Worm (Caenorhabditis elegans) whole organism, late embryonic: ENCODE results near the gene C44B9.2.

Experiments used
- C08G9.2 ChIP-seq: sonication (generic microtip); optimal IDR thresholded peaks from 2 replicates; lab custom pipeline; 2016; ENCODE audit warnings: mild to moderate bottlenecking, missing genetic modification characterization, moderate library complexity, missing compliant biosample characterization
- C38D4.7 ChIP-seq: fragments of 200-800 bp; sonication (Bioruptor generic); optimal IDR thresholded peaks from 2 replicates; lab custom pipeline; 2018; ENCODE audit warnings: mild to moderate bottlenecking, missing genetic modification characterization, moderate library complexity, missing compliant biosample characterization
- F13H6.1 ChIP-seq: sonication (generic microtip); optimal IDR thresholded peaks from 2 replicates; lab custom pipeline; 2016; ENCODE audit warnings: missing genetic modification characterization, missing compliant biosample characterization
- K02D7.2 ChIP-seq: sonication (generic microtip); optimal IDR thresholded peaks from 2 replicates; lab custom pipeline; 2017; ENCODE audit warnings: mild to moderate bottlenecking, missing genetic modification characterization, missing compliant biosample characterization
- K09A11.1 ChIP-seq: sonication (generic microtip); optimal IDR thresholded peaks from 2 replicates; lab custom pipeline; 2017; ENCODE audit warnings: antibody characterized with exemption, mild to moderate bottlenecking, missing genetic modification characterization, missing compliant biosample characterization; ENCODE audit not compliant: insufficient read depth
- Y22D7AL.16 ChIP-seq: sonication (generic microtip); optimal IDR thresholded peaks from 2 replicates; lab custom pipeline; 2016; ENCODE audit warnings: missing genetic modification characterization, missing compliant biosample characterization
- ahr-1 ChIP-seq: sonication (generic microtip); optimal IDR thresholded peaks from 2 replicates; lab custom pipeline; 2016; ENCODE audit warnings: missing genetic modification characterization, missing compliant biosample characterization
- ceh-19 ChIP-seq: fragments of 200-800 bp; sonication (Bioruptor generic); optimal IDR thresholded peaks from 2 replicates; lab custom pipeline; 2018; ENCODE audit warnings: mild to moderate bottlenecking, missing genetic modification characterization, missing compliant biosample characterization
- ceh-2 ChIP-seq: sonication (generic microtip); optimal IDR thresholded peaks from 2 replicates; lab custom pipeline; 2016; ENCODE audit warnings: missing genotype, missing genetic modification characterization, missing compliant biosample characterization
- ceh-22 ChIP-seq: sonication (generic microtip); optimal IDR thresholded peaks from 2 replicates; lab custom pipeline; 2017; ENCODE audit warnings: missing biosample characterization, missing genetic modification characterization
- ceh-24 ChIP-seq: sonication (generic microtip); optimal IDR thresholded peaks from 2 replicates; lab custom pipeline; 2016; ENCODE audit warnings: mild to moderate bottlenecking, missing genetic modification characterization, missing compliant biosample characterization
- ceh-31 ChIP-seq: sonication (generic microtip); optimal IDR thresholded peaks from 2 replicates; lab custom pipeline; 2016; ENCODE audit warnings: missing genetic modification characterization, missing compliant biosample characterization
- ceh-48 ChIP-seq: sonication (generic microtip); optimal IDR thresholded peaks from 2 replicates; lab custom pipeline; 2016; ENCODE audit warnings: missing genetic modification characterization, inconsistent platforms, missing compliant biosample characterization
- ceh-6 ChIP-seq: fragments of 200-800 bp; sonication (Bioruptor generic); optimal IDR thresholded peaks from 2 replicates; lab custom pipeline; 2018; ENCODE audit warnings: mild to moderate bottlenecking, missing genetic modification characterization, missing compliant biosample characterization
- ceh-9 ChIP-seq: sonication (generic microtip); optimal IDR thresholded peaks from 2 replicates; lab custom pipeline; 2016; ENCODE audit warnings: mild to moderate bottlenecking, missing genetic modification characterization, inconsistent platforms, missing compliant biosample characterization
- che-1 ChIP-seq: sonication (generic microtip); optimal IDR thresholded peaks from 2 replicates; lab custom pipeline; 2016; ENCODE audit warnings: mild to moderate bottlenecking, missing genetic modification characterization, missing compliant biosample characterization
- dmd-4 ChIP-seq: sonication (generic microtip); optimal IDR thresholded peaks from 2 replicates; lab custom pipeline; 2016; ENCODE audit warnings: borderline replicate concordance, missing genetic modification characterization, missing compliant biosample characterization
- dve-1 ChIP-seq: sonication (generic microtip); optimal IDR thresholded peaks from 2 replicates; lab custom pipeline; 2017; ENCODE audit warnings: antibody characterized with exemption, mild to moderate bottlenecking, missing genetic modification characterization, missing compliant biosample characterization
- elt-2 ChIP-seq: sonication (generic microtip); optimal IDR thresholded peaks from 2 replicates; lab custom pipeline; 2016; ENCODE audit warnings: missing genetic modification reagents, missing genetic modification characterization, missing compliant biosample characterization
- ets-4 ChIP-seq: sonication (generic microtip); optimal IDR thresholded peaks from 2 replicates; lab custom pipeline; 2016; ENCODE audit warnings: missing genetic modification characterization, missing compliant biosample characterization
- eyg-1 ChIP-seq: sonication (generic microtip); optimal IDR thresholded peaks from 2 replicates; lab custom pipeline; 2016; ENCODE audit warnings: missing genotype, missing genetic modification characterization, missing compliant biosample characterization
- fax-1 ChIP-seq: sonication (generic microtip); optimal IDR thresholded peaks from 2 replicates; lab custom pipeline; 2016; ENCODE audit warnings: missing genotype, missing genetic modification characterization, missing compliant biosample characterization
- fkh-10 ChIP-seq: fragments of 150-350 bp; optimal IDR thresholded peaks from 2 replicates; lab custom pipeline; 2014; ENCODE audit warnings: missing biosample characterization, missing genetic modification reagents, missing genetic modification characterization
- fkh-6 ChIP-seq: sonication (generic microtip); optimal IDR thresholded peaks from 2 replicates; lab custom pipeline; 2016; ENCODE audit warnings: missing genetic modification characterization, missing compliant biosample characterization
- gmeb-2 ChIP-seq: sonication (generic microtip); optimal IDR thresholded peaks from 2 replicates; lab custom pipeline; 2016; ENCODE audit warnings: missing genetic modification characterization, inconsistent platforms, missing compliant biosample characterization
- hlh-13 ChIP-seq: fragments of 200-800 bp; sonication (Bioruptor generic); optimal IDR thresholded peaks from 2 replicates; lab custom pipeline; 2018; ENCODE audit warnings: mild to moderate bottlenecking, missing genetic modification characterization, missing compliant biosample characterization
- hlh-15 ChIP-seq: sonication (generic microtip); optimal IDR thresholded peaks from 2 replicates; lab custom pipeline; 2016; ENCODE audit warnings: missing genetic modification characterization, missing compliant biosample characterization
- hlh-30 ChIP-seq: sonication (generic microtip); optimal IDR thresholded peaks from 2 replicates; lab custom pipeline; 2017; ENCODE audit warnings: antibody characterized with exemption, missing genetic modification characterization, missing compliant biosample characterization; ENCODE audit not compliant: insufficient read depth
- hlh-6 ChIP-seq: sonication (generic microtip); optimal IDR thresholded peaks from 2 replicates; lab custom pipeline; 2016; ENCODE audit warnings: missing genotype, missing genetic modification characterization, missing compliant biosample characterization
- hlh-8 ChIP-seq: sonication (generic microtip); optimal IDR thresholded peaks from 2 replicates; lab custom pipeline; 2016; ENCODE audit warnings: missing genotype, missing genetic modification characterization, missing compliant biosample characterization
- lim-6 ChIP-seq: sonication (generic microtip); optimal IDR thresholded peaks from 2 replicates; lab custom pipeline; 2016; ENCODE audit warnings: missing genetic modification characterization, missing compliant biosample characterization
- madf-2 ChIP-seq: sonication (generic microtip); optimal IDR thresholded peaks from 2 replicates; lab custom pipeline; 2017; ENCODE audit warnings: missing genetic modification characterization, missing compliant biosample characterization
- nhr-11 ChIP-seq: fragments of 150-350 bp; optimal IDR thresholded peaks from 2 replicates; lab custom pipeline; 2014; ENCODE audit warnings: missing biosample characterization, missing genetic modification characterization
- nhr-232 ChIP-seq: sonication (generic microtip); optimal IDR thresholded peaks from 2 replicates; lab custom pipeline; 2016; ENCODE audit warnings: missing genetic modification characterization, missing compliant biosample characterization
- npax-4 ChIP-seq: sonication (generic microtip); optimal IDR thresholded peaks from 2 replicates; lab custom pipeline; 2016; ENCODE audit warnings: missing genetic modification characterization, missing compliant biosample characterization
- odd-2 ChIP-seq: sonication (generic microtip); optimal IDR thresholded peaks from 2 replicates; lab custom pipeline; 2017; ENCODE audit warnings: antibody characterized with exemption, mild to moderate bottlenecking, missing genetic modification characterization, missing compliant biosample characterization
- pag-3 ChIP-seq: sonication (generic microtip); optimal IDR thresholded peaks from 2 replicates; lab custom pipeline; 2016; ENCODE audit warnings: missing compliant biosample characterization, missing genetic modification characterization, borderline replicate concordance
- pat-9 ChIP-seq: fragments of 200-800 bp; sonication (Bioruptor generic); optimal IDR thresholded peaks from 2 replicates; lab custom pipeline; 2018; ENCODE audit warnings: mild to moderate bottlenecking, missing genetic modification characterization, moderate library complexity, missing compliant biosample characterization
- pax-1 ChIP-seq: fragments of 150-350 bp; optimal IDR thresholded peaks from 2 replicates; lab custom pipeline; 2014; ENCODE audit warnings: missing biosample characterization, missing genetic modification characterization
- pha-4 ChIP-seq: fragments of 150-350 bp; optimal IDR thresholded peaks from 2 replicates; lab custom pipeline; 2018; ENCODE audit warnings: missing biosample characterization, missing genetic modification reagents, missing genetic modification characterization
- pqm-1 ChIP-seq: sonication (generic microtip); optimal IDR thresholded peaks from 2 replicates; lab custom pipeline; 2016; ENCODE audit warnings: missing genetic modification characterization, missing compliant biosample characterization
- ref-2 ChIP-seq: sonication (generic microtip); optimal IDR thresholded peaks from 2 replicates; lab custom pipeline; 2016; ENCODE audit warnings: missing genetic modification characterization, missing compliant biosample characterization
- rnt-1 ChIP-seq: sonication (generic microtip); optimal IDR thresholded peaks from 2 replicates; lab custom pipeline; 2016; ENCODE audit warnings: missing genetic modification characterization, missing compliant biosample characterization
- sdc-2 ChIP-seq: sonication (generic microtip); optimal IDR thresholded peaks from 2 replicates; lab custom pipeline; 2016; ENCODE audit warnings: missing genotype, missing genetic modification characterization, missing compliant biosample characterization
- sox-2 ChIP-seq: fragments of 200-800 bp; sonication (Bioruptor generic); IDR thresholded peaks from 2 replicates; pipeline ENCODE4 v1.3.6; 2022; ENCODE audit warnings: missing genetic modification reagents, missing genetic modification characterization, missing compliant biosample characterization
- tbx-2 ChIP-seq: sonication (generic microtip); optimal IDR thresholded peaks from 2 replicates; lab custom pipeline; 2016; ENCODE audit warnings: missing genetic modification characterization, missing compliant biosample characterization
- tbx-7 ChIP-seq: sonication (generic microtip); optimal IDR thresholded peaks from 2 replicates; lab custom pipeline; 2016; ENCODE audit warnings: missing genotype, missing genetic modification characterization, missing compliant biosample characterization
- ttx-3 ChIP-seq: sonication (generic microtip); optimal IDR thresholded peaks from 2 replicates; lab custom pipeline; 2016; ENCODE audit warnings: missing genetic modification reagents, missing genetic modification characterization, missing compliant biosample characterization
- unc-3 ChIP-seq, 2 experiments: fragments of 200-800 bp in 1 of 2; sonication (Bioruptor generic) in 1 of 2; sonication (generic microtip) in 1 of 2; conservative IDR thresholded peaks in 1 of 2; optimal IDR thresholded peaks in 1 of 2; 2 replicates each; pipeline versions ENCODE4 v1.3.6 to Lab custom; 2016 to 2022; ENCODE audit warnings: missing compliant biosample characterization in 2 of 2, missing genetic modification characterization in 2 of 2, missing genetic modification reagents in 1 of 2
- unc-42 ChIP-seq: sonication (generic microtip); optimal IDR thresholded peaks from 2 replicates; lab custom pipeline; 2016; ENCODE audit warnings: missing genotype, missing genetic modification characterization, missing compliant biosample characterization
- unc-86 ChIP-seq: sonication (generic microtip); optimal IDR thresholded peaks from 2 replicates; lab custom pipeline; 2016; ENCODE audit warnings: missing genetic modification characterization, missing compliant biosample characterization
- zip-5 ChIP-seq: sonication (generic microtip); optimal IDR thresholded peaks from 2 replicates; lab custom pipeline; 2016; ENCODE audit warnings: missing genetic modification characterization, missing compliant biosample characterization
- ztf-16 ChIP-seq: sonication (generic microtip); optimal IDR thresholded peaks from 2 replicates; lab custom pipeline; 2017; ENCODE audit warnings: missing genetic modification characterization, missing compliant biosample characterization

C44B9.2 gene

ce11 chrIII:10848858-10849257 is 26.4 kb upstream of the C44B9.2 start, which contains the start of the genes fbxb-85 and hex-3:
fbxb-85 (minus strand) TSS chrIII:10848963.
hex-3 (plus strand) TSS chrIII:10849222.
- peak; percentile 17; the same call in 1 of the 2 replicates for TF ChIP-seq sox-2 (GFP tag; lab: Robert Waterston, UW)
- no peak for TF ChIP-seq ceh-22
- peak; percentile 70 for TF ChIP-seq ceh-2 (tag; lab: Kevin White, UChicago)
- TF ChIP-seq rnt-1 (tag; lab: Kevin White, UChicago), result peak; percentile 65
- TF ChIP-seq eyg-1 (tag; lab: Kevin White, UChicago), result peak; percentile 47
- TF ChIP-seq pat-9 (tag; lab: Kevin White, UChicago), result peak; percentile 77
- TF ChIP-seq Y22D7AL.16 (tag; lab: Kevin White, UChicago), result peak; percentile 67
- peak; percentile 46 for TF ChIP-seq ceh-24
- TF ChIP-seq ceh-31 (tag; lab: Kevin White, UChicago), result peak; percentile 92
- peak; percentile 30 for TF ChIP-seq pqm-1 (tag; lab: Kevin White, UChicago)
- peak; percentile 66 for TF ChIP-seq npax-4
- peak; percentile 42 for TF ChIP-seq ahr-1 (tag; lab: Kevin White, UChicago)
- peak; percentile 35 for TF ChIP-seq K09A11.1 (tag; lab: Kevin White, UChicago)
- TF ChIP-seq madf-2, result peak; percentile 62
- peak; percentile 39 for TF ChIP-seq K02D7.2 (tag; lab: Kevin White, UChicago)
- TF ChIP-seq C08G9.2 (tag; lab: Kevin White, UChicago), result peak; percentile 73
- peak; percentile 59 for TF ChIP-seq unc-3 (GFP tag; conservative IDR thresholded peaks at IDR 0.05; lab: Robert Waterston, UW)
- peak; percentile 63 for TF ChIP-seq unc-3 (tag; optimal IDR thresholded peaks at IDR 0.05; lab: Kevin White, UChicago)
- TF ChIP-seq hlh-30 (tag; lab: Kevin White, UChicago), result no peak
- peak; percentile 28 for TF ChIP-seq zip-5 (tag; lab: Kevin White, UChicago)
- peak; percentile 67 for TF ChIP-seq ceh-19
- TF ChIP-seq ttx-3 (tag; lab: Kevin White, UChicago), result peak; percentile 80
- TF ChIP-seq gmeb-2, result peak; percentile 50
- no peak for TF ChIP-seq pax-1 (tag; lab: Kevin White, UChicago)
- TF ChIP-seq C38D4.7 (GFP tag; lab: Kevin White, UChicago), result peak; percentile 62
- TF ChIP-seq fax-1 (tag; lab: Kevin White, UChicago), result peak; percentile 69
- peak; percentile 46 for TF ChIP-seq hlh-15
- TF ChIP-seq ceh-48 (tag; lab: Kevin White, UChicago), result peak; percentile 67
- TF ChIP-seq dmd-4, result peak; percentile 38
- peak; percentile 86 for TF ChIP-seq elt-2
- TF ChIP-seq nhr-232 (tag; lab: Kevin White, UChicago), result peak; percentile 50
- TF ChIP-seq hlh-6 (tag; lab: Kevin White, UChicago), result peak; percentile 80
- TF ChIP-seq fkh-6 (tag; lab: Kevin White, UChicago), result peak; percentile 53
- peak; percentile 40 for TF ChIP-seq ets-4 (tag; lab: Kevin White, UChicago)
- TF ChIP-seq pag-3 (tag; lab: Kevin White, UChicago), result no peak
- no peak for TF ChIP-seq nhr-11 (tag; lab: Kevin White, UChicago)
- TF ChIP-seq lim-6 (tag; lab: Kevin White, UChicago), result peak; percentile 50
- peak; percentile 88 for TF ChIP-seq unc-86 (tag; lab: Kevin White, UChicago)
- TF ChIP-seq odd-2 (tag; lab: Kevin White, UChicago), result no peak
- peak; percentile 18 for TF ChIP-seq hlh-8 (tag; lab: Kevin White, UChicago)
- TF ChIP-seq F13H6.1 (tag; lab: Kevin White, UChicago), result peak; percentile 75
- peak; percentile 91 for TF ChIP-seq ztf-16 (tag; lab: Kevin White, UChicago)
- peak; percentile 80 for TF ChIP-seq ref-2 (tag; lab: Kevin White, UChicago)
- TF ChIP-seq fkh-10, result no peak
- TF ChIP-seq dve-1, result peak; percentile 74
- TF ChIP-seq unc-42, result peak; percentile 97
- TF ChIP-seq hlh-13 (GFP tag; lab: Kevin White, UChicago), result peak; percentile 44
- no peak for TF ChIP-seq tbx-7
- TF ChIP-seq che-1 (tag; lab: Kevin White, UChicago), result peak; percentile 65
- TF ChIP-seq ceh-9 (tag; lab: Kevin White, UChicago), result no peak
- TF ChIP-seq sdc-2 (tag; lab: Kevin White, UChicago), result peak; percentile 46
- TF ChIP-seq tbx-2 (tag; lab: Kevin White, UChicago), result peak; percentile 86
- no peak for TF ChIP-seq pha-4
- peak; percentile 71 for TF ChIP-seq ceh-6 (GFP tag; lab: Kevin White, UChicago)
